Fruit fly (Drosophila melanogaster) whole organism, embryonic: ENCODE results near the gene CG15912.
A peak's percentile ranks its signal among the peaks of the same experiment; 100 is the strongest.

Experiments
- ATbp ChIP-seq: fragments of 200-800 bp; sonication (Bioruptor generic); optimal IDR thresholded peaks from 2 replicates; lab custom pipeline; 2017; ENCODE audit warnings: missing biosample characterization, mild to moderate bottlenecking, missing genetic modification characterization, missing genetic modification reagents
- Adf1 ChIP-seq: fragments of 200-800 bp; sonication (Bioruptor generic); IDR thresholded peaks from 2 replicates; pipeline ENCODE4 v1.3.6; 2022; ENCODE audit warnings: missing biosample characterization, missing genetic modification characterization
- Antp ChIP-seq: fragments of 200-800 bp; sonication (Bioruptor generic); optimal IDR thresholded peaks from 3 replicates; lab custom pipeline; 2016; ENCODE audit warnings: missing biosample characterization, missing genetic modification characterization
- Awh ChIP-seq: fragments of 200-800 bp; sonication (Bioruptor generic); IDR thresholded peaks from 2 replicates; pipeline ENCODE4, ENCODE4 v1.3.6; 2022; ENCODE audit warnings: missing biosample characterization, missing genetic modification characterization
- BEAF-32 ChIP-seq: fragments of 200-800 bp; sonication (Bioruptor generic); optimal IDR thresholded peaks from 3 replicates; lab custom pipeline; 2017; ENCODE audit warnings: missing biosample characterization, missing genetic modification characterization, mild to moderate bottlenecking, moderate library complexity, missing genetic modification reagents
- CG14014 ChIP-seq: fragments of 200-800 bp; sonication (Bioruptor generic); IDR thresholded peaks from 2 replicates; pipeline ENCODE4 v1.3.6; 2022; ENCODE audit warnings: missing biosample characterization, missing genetic modification characterization
- CG16863 ChIP-seq: fragments of 200-800 bp; sonication (Bioruptor generic); optimal IDR thresholded peaks from 3 replicates; lab custom pipeline; 2016; ENCODE audit warnings: missing biosample characterization, missing genetic modification characterization
- CG17361 ChIP-seq: fragments of 200-800 bp; sonication (Bioruptor generic); IDR thresholded peaks from 3 replicates; pipeline ENCODE4 v1.3.6; 2022; ENCODE audit warnings: missing biosample characterization, missing genetic modification characterization
- CG18011 ChIP-seq: fragments of 200-800 bp; sonication (Bioruptor generic); optimal IDR thresholded peaks from 2 replicates; lab custom pipeline; 2017; ENCODE audit warnings: missing biosample characterization, missing genetic modification characterization, mild to moderate bottlenecking, moderate library complexity, missing genotype
- CG18476 ChIP-seq: fragments of 200-800 bp; sonication (Bioruptor generic); optimal IDR thresholded peaks from 2 replicates; lab custom pipeline; 2016; ENCODE audit warnings: missing biosample characterization, mild to moderate bottlenecking, missing genetic modification characterization
- CG2202 ChIP-seq: fragments of 200-800 bp; sonication (Bioruptor generic); optimal IDR thresholded peaks from 2 replicates; lab custom pipeline; 2018; ENCODE audit warnings: missing biosample characterization, mild to moderate bottlenecking, missing genetic modification characterization
- CG2875 ChIP-seq: fragments of 200-800 bp; sonication (Bioruptor generic); optimal IDR thresholded peaks from 2 replicates; lab custom pipeline; 2017; ENCODE audit warnings: missing biosample characterization, mild to moderate bottlenecking, missing genetic modification characterization, missing genetic modification reagents
- CG30403 ChIP-seq: fragments of 200-800 bp; sonication (Bioruptor generic); optimal IDR thresholded peaks from 3 replicates; lab custom pipeline; 2016; ENCODE audit warnings: missing biosample characterization, missing genetic modification characterization
- CG3065 ChIP-seq: fragments of 200-800 bp; sonication (Bioruptor generic); optimal IDR thresholded peaks from 2 replicates; lab custom pipeline; 2016; ENCODE audit warnings: missing biosample characterization, missing genetic modification characterization
- CG32532 ChIP-seq: fragments of 200-800 bp; sonication (Bioruptor generic); IDR thresholded peaks from 2 replicates; pipeline ENCODE4 v1.3.6; 2022; ENCODE audit warnings: missing biosample characterization, missing genetic modification characterization
- CG3726 ChIP-seq: fragments of 200-800 bp; sonication (Bioruptor generic); IDR thresholded peaks from 3 replicates; pipeline ENCODE4, ENCODE4 v1.3.6; 2022; ENCODE audit warnings: missing biosample characterization, missing genetic modification characterization
- CG6272 ChIP-seq: fragments of 200-800 bp; sonication (Bioruptor generic); IDR thresholded peaks from 2 replicates; pipeline ENCODE4 v1.3.6; 2022; ENCODE audit warnings: missing biosample characterization, missing genetic modification characterization
- CG6854 ChIP-seq: fragments of 200-800 bp; sonication (Bioruptor generic); optimal IDR thresholded peaks from 3 replicates; lab custom pipeline; 2017; ENCODE audit warnings: missing biosample characterization, mild to moderate bottlenecking, missing genetic modification characterization
- CG7357 ChIP-seq: fragments of 200-800 bp; sonication (Bioruptor generic); IDR thresholded peaks from 3 replicates; pipeline ENCODE4 v1.3.6; 2022; ENCODE audit warnings: missing biosample characterization, missing genetic modification characterization
- CHES-1-like ChIP-seq: fragments of 200-800 bp; sonication (Bioruptor generic); optimal IDR thresholded peaks from 2 replicates; lab custom pipeline; 2016; ENCODE audit warnings: missing biosample characterization, missing genetic modification characterization
- Dref ChIP-seq: fragments of 200-800 bp; sonication (Bioruptor generic); IDR thresholded peaks from 2 replicates; pipeline ENCODE4 v1.3.6; 2022; ENCODE audit warnings: missing biosample characterization, missing genetic modification characterization
- Ets65A ChIP-seq: fragments of 200-800 bp; sonication (Bioruptor generic); peaks from one replicate; lab custom pipeline; 2016; ENCODE audit warnings: missing biosample characterization, missing genetic modification characterization
- H2.0 ChIP-seq: fragments of 200-800 bp; sonication (Bioruptor generic); IDR thresholded peaks from 2 replicates; pipeline ENCODE4 v1.3.6; 2022; ENCODE audit warnings: missing biosample characterization, missing genetic modification characterization
- Hr3 ChIP-seq: fragments of 200-800 bp; sonication (Bioruptor generic); optimal IDR thresholded peaks from 3 replicates; lab custom pipeline; 2016; ENCODE audit warnings: missing biosample characterization, missing genetic modification characterization
- Hr39 ChIP-seq: fragments of >200 bp; optimal IDR thresholded peaks from 2 replicates; lab custom pipeline; 2017
- Jarid2 ChIP-seq: fragments of 200-800 bp; sonication (Bioruptor generic); optimal IDR thresholded peaks from 3 replicates; lab custom pipeline; 2017; ENCODE audit warnings: mild to moderate bottlenecking, missing biosample characterization, missing genetic modification reagents, missing genetic modification characterization
- Sin3A ChIP-seq: fragments of >200 bp; optimal IDR thresholded peaks from 2 replicates; lab custom pipeline; 2018
- Sox102F ChIP-seq: fragments of 200-800 bp; sonication (Bioruptor generic); optimal IDR thresholded peaks from 2 replicates; lab custom pipeline; 2018; ENCODE audit warnings: missing biosample characterization, mild to moderate bottlenecking, missing genetic modification characterization, moderate library complexity
- Ssrp ChIP-seq: fragments of 200-800 bp; sonication (Bioruptor generic); optimal IDR thresholded peaks from 2 replicates; lab custom pipeline; 2018; ENCODE audit warnings: missing biosample characterization, mild to moderate bottlenecking, missing genetic modification characterization, moderate library complexity
- Xbp1 ChIP-seq: fragments of 200-800 bp; sonication (Bioruptor generic); optimal IDR thresholded peaks from 3 replicates; lab custom pipeline; 2016; ENCODE audit warnings: missing biosample characterization, mild to moderate bottlenecking, missing genetic modification characterization
- danr ChIP-seq: fragments of 200-800 bp; sonication (Bioruptor generic); IDR thresholded peaks from 2 replicates; pipeline ENCODE4 v1.3.6; 2022; ENCODE audit warnings: missing biosample characterization, missing genetic modification characterization
- dati ChIP-seq: fragments of 200-800 bp; sonication (Bioruptor generic); IDR thresholded peaks from 2 replicates; pipeline ENCODE4 v1.3.6; 2022; ENCODE audit warnings: missing biosample characterization, missing genetic modification characterization
- dimm ChIP-seq: fragments of 200-800 bp; sonication (Bioruptor generic); IDR thresholded peaks from 2 replicates; pipeline ENCODE4 v1.3.6; 2022; ENCODE audit warnings: missing biosample characterization, missing genetic modification characterization
- ems ChIP-seq: fragments of 200-800 bp; sonication (Bioruptor generic); optimal IDR thresholded peaks from 3 replicates; lab custom pipeline; 2016; ENCODE audit warnings: missing biosample characterization, missing genetic modification characterization
- ewg ChIP-seq: fragments of 200-800 bp; sonication (Bioruptor generic); optimal IDR thresholded peaks from 3 replicates; lab custom pipeline; 2017; ENCODE audit warnings: mild to moderate bottlenecking, missing biosample characterization, missing genetic modification reagents, missing genetic modification characterization
- ftz-f1 ChIP-seq: fragments of 200-800 bp; sonication (Bioruptor generic); optimal IDR thresholded peaks from 2 replicates; lab custom pipeline; 2016; ENCODE audit warnings: missing biosample characterization, missing genetic modification characterization
- gro ChIP-seq: fragments of 200-800 bp; sonication (Bioruptor generic); optimal IDR thresholded peaks from 2 replicates; lab custom pipeline; 2016; ENCODE audit warnings: missing biosample characterization, missing genetic modification characterization
- ind ChIP-seq: fragments of 200-800 bp; sonication (Bioruptor generic); optimal IDR thresholded peaks from 3 replicates; lab custom pipeline; 2016; ENCODE audit warnings: missing biosample characterization, missing genetic modification characterization
- jing ChIP-seq: fragments of 200-800 bp; sonication (Bioruptor generic); optimal IDR thresholded peaks from 2 replicates; lab custom pipeline; 2018; ENCODE audit warnings: missing biosample characterization, mild to moderate bottlenecking, missing genetic modification characterization
- jumu ChIP-seq: fragments of 200-800 bp; sonication (Bioruptor generic); optimal IDR thresholded peaks from 3 replicates; lab custom pipeline; 2016; ENCODE audit warnings: missing biosample characterization, missing genetic modification characterization
- odd ChIP-seq: fragments of 200-800 bp; sonication (Bioruptor generic); optimal IDR thresholded peaks from 2 replicates; lab custom pipeline; 2017; ENCODE audit warnings: missing biosample characterization, mild to moderate bottlenecking, missing genetic modification characterization
- otp ChIP-seq: fragments of 200-800 bp; sonication (Bioruptor generic); IDR thresholded peaks from 3 replicates; pipeline ENCODE4, ENCODE4 v1.3.6; 2022; ENCODE audit warnings: missing biosample characterization, missing genetic modification characterization
- pho ChIP-seq: fragments of 200-800 bp; sonication (Bioruptor generic); optimal IDR thresholded peaks from 2 replicates; lab custom pipeline; 2016; ENCODE audit warnings: missing biosample characterization, missing genetic modification characterization
- prd ChIP-seq, 3 experiments: fragments of >200 bp in 2 of 3; fragments of 200-800 bp in 1 of 3; sonication (Bioruptor generic) in 1 of 3; optimal IDR thresholded peaks in 2 of 3; IDR thresholded peaks in 1 of 3; 2 replicates in 2 of 3; 3 replicates in 1 of 3; pipeline versions ENCODE4 v1.3.6 to Lab custom; 2017 to 2022; ENCODE audit warnings: missing biosample characterization in 1 of 3, missing genetic modification characterization in 1 of 3
- ranshi ChIP-seq: fragments of 200-800 bp; sonication (Bioruptor generic); IDR thresholded peaks from 2 replicates; pipeline ENCODE4 v1.3.6; 2022; ENCODE audit warnings: missing biosample characterization, missing genetic modification characterization
- rib ChIP-seq: fragments of 200-800 bp; sonication (Bioruptor generic); IDR thresholded peaks from 2 replicates; pipeline ENCODE4 v1.3.6; 2022; ENCODE audit warnings: missing biosample characterization, missing genetic modification characterization
- row ChIP-seq: fragments of 200-800 bp; sonication (Bioruptor generic); IDR thresholded peaks from 3 replicates; pipeline ENCODE4 v1.3.6; 2022; ENCODE audit warnings: missing biosample characterization, missing genetic modification characterization
- sr ChIP-seq: fragments of 200-800 bp; sonication (Bioruptor generic); IDR thresholded peaks from 3 replicates; pipeline ENCODE4 v1.3.6; 2022; ENCODE audit warnings: missing biosample characterization, missing genetic modification characterization
- sug ChIP-seq: fragments of 200-800 bp; optimal IDR thresholded peaks from 2 replicates; lab custom pipeline; 2019; ENCODE audit warnings: missing biosample characterization, mild to moderate bottlenecking, missing genetic modification characterization, moderate library complexity
- tx ChIP-seq: fragments of 200-800 bp; sonication (Bioruptor generic); optimal IDR thresholded peaks from 2 replicates; lab custom pipeline; 2016; ENCODE audit warnings: missing biosample characterization, missing genetic modification characterization
- wor ChIP-seq: fragments of 200-800 bp; sonication (Bioruptor generic); IDR thresholded peaks from 2 replicates; pipeline ENCODE4 v1.3.6; 2022; ENCODE audit warnings: missing biosample characterization, missing genetic modification characterization
- zfh1 ChIP-seq: fragments of 200-800 bp; sonication (Bioruptor generic); IDR thresholded peaks from 3 replicates; pipeline ENCODE4 v1.3.6; 2022; ENCODE audit warnings: missing biosample characterization, missing genetic modification characterization

Gene CG15912

dm6 chrX:4529909-4530308 is 19.0 kb upstream of the CG15912 start, which contains the start of gene CG3556 (continued):
- TF ChIP-seq jing (GFP tag; lab: Kevin White, UChicago) (no peak), dati (no peak), CG2202 (no peak), tx (GFP tag; lab: Kevin White, UChicago) (no peak), CG18011 (no peak), Sox102F (GFP tag; lab: Kevin White, UChicago) (no peak), CG2875 (GFP tag; lab: Kevin White, UChicago) (peak; percentile 21), CG3065 (GFP tag; lab: Kevin White, UChicago) (no peak), wor (no peak), jumu (GFP tag; lab: Kevin White, UChicago) (peak; percentile 17), CG32532 (peak; percentile 75), ems (GFP tag; lab: Kevin White, UChicago) (no peak), pho (GFP tag; lab: Kevin White, UChicago) (peak; percentile 46), otp (GFP tag; lab: Robert Waterston, UW) (peak; percentile 58; the same call in 1 of the 3 replicates), Hr3 (GFP tag; lab: Kevin White, UChicago) (peak; percentile 5), gro (peak; percentile 11), CHES-1-like (GFP tag; lab: Kevin White, UChicago) (peak; percentile 14), H2.0 (GFP tag; lab: Robert Waterston, UW) (no peak), ranshi (GFP tag; lab: Robert Waterston, UW) (0 out of 2 replicates have a peak, but pooled peaks have one; percentile 21), CG6854 (GFP tag; lab: Kevin White, UChicago) (no peak), Antp (GFP tag; lab: Kevin White, UChicago) (peak; percentile 62), sug (no peak), rib (GFP tag; lab: Robert Waterston, UW) (no peak), Sin3A (lab: Kevin White, UChicago) (peak; percentile 50), ewg (GFP tag; lab: Kevin White, UChicago) (peak; percentile 51), ATbp (GFP tag; lab: Kevin White, UChicago) (no peak), danr (GFP tag; lab: Robert Waterston, UW) (no peak), Xbp1 (GFP tag; lab: Kevin White, UChicago) (peak; percentile 40), ftz-f1 (GFP tag; lab: Kevin White, UChicago) (no peak), Jarid2 (GFP tag; lab: Kevin White, UChicago) (no peak), Awh (GFP tag; lab: Robert Waterston, UW) (0 out of 2 replicates have a peak, but pooled peaks have one; percentile 17), prd (optimal IDR thresholded peaks at IDR 0.05; lab: Kevin White, UChicago) (no peak), prd (GFP tag; IDR thresholded peaks at IDR 0.05; lab: Robert Waterston, UW) (peak; percentile 46; the same call in 2 of the 3 replicates), Ssrp (peak; percentile 5), CG14014 (GFP tag; lab: Robert Waterston, UW) (peak; percentile 54; the same call in 1 of the 2 replicates), CG30403 (GFP tag; lab: Kevin White, UChicago) (peak; percentile 49), odd (GFP tag; lab: Kevin White, UChicago) (no peak), CG7357 (GFP tag; lab: Robert Waterston, UW) (no peak), CG3726 (GFP tag; lab: Robert Waterston, UW) (no peak), ind (peak; percentile 12), CG18476 (GFP tag; lab: Kevin White, UChicago) (no peak), Ets65A (GFP tag; lab: Kevin White, UChicago) (peak; percentile 52), BEAF-32 (GFP tag; lab: Kevin White, UChicago) (peak; percentile 52), CG17361 (GFP tag; lab: Robert Waterston, UW) (no peak; the same call in 2 of the 3 replicates), CG6272 (GFP tag; lab: Robert Waterston, UW) (peak; percentile 39; the same call in 1 of the 2 replicates), sr (GFP tag; lab: Robert Waterston, UW) (peak; percentile 30; the same call in 1 of the 3 replicates), CG16863 (GFP tag; lab: Kevin White, UChicago) (peak; percentile 33), Adf1 (GFP tag; lab: Robert Waterston, UW) (no peak), row (GFP tag; lab: Robert Waterston, UW) (peak; percentile 37; the same call in 2 of the 3 replicates), zfh1 (GFP tag; lab: Robert Waterston, UW) (peak; percentile 74), Hr39 (no peak), Dref (peak; percentile 93), dimm (GFP tag; lab: Robert Waterston, UW) (no peak)
